Fruit fly (Drosophila melanogaster) whole organism, wandering third instar larva: ENCODE results near the gene CG13837.

Experiments used
- Hr78 ChIP-seq: fragments of >200 bp; optimal IDR thresholded peaks from 2 replicates; lab custom pipeline; 2017; ENCODE audit warnings: missing biosample characterization, missing genetic modification characterization
- Hr83 ChIP-seq: fragments of 200-300 bp; sonication (Bioruptor generic); optimal IDR thresholded peaks from 2 replicates; lab custom pipeline; 2016; ENCODE audit warnings: missing biosample characterization, mild to moderate bottlenecking, missing genetic modification characterization, moderate library complexity; ENCODE audit not compliant: poor library complexity, severe bottlenecking
- Vsx2 ChIP-seq: fragments of 200-300, 225-300 bp; sonication (Bioruptor generic); optimal IDR thresholded peaks from 2 replicates; lab custom pipeline; 2018; ENCODE audit warnings: missing biosample characterization, missing genetic modification characterization; ENCODE audit not compliant: partially characterized antibody
- ey ChIP-seq: fragments of 200-800 bp; sonication (Bioruptor generic); optimal IDR thresholded peaks from 2 replicates; lab custom pipeline; 2016; ENCODE audit warnings: missing biosample characterization, missing genetic modification characterization
- lola ChIP-seq: fragments of >200 bp; optimal IDR thresholded peaks from 2 replicates; lab custom pipeline; 2017; ENCODE audit warnings: missing biosample characterization, missing genetic modification characterization
- pan ChIP-seq: fragments of >200 bp; optimal IDR thresholded peaks from 2 replicates; lab custom pipeline; 2017
- psq ChIP-seq: fragments of 200-800 bp; sonication (Bioruptor generic); optimal IDR thresholded peaks from 3 replicates; lab custom pipeline; 2017; ENCODE audit warnings: missing biosample characterization, mild to moderate bottlenecking, missing genetic modification characterization, moderate library complexity
- rgr ChIP-seq: fragments of 200-800 bp; sonication (Bioruptor generic); optimal IDR thresholded peaks from 3 replicates; lab custom pipeline; 2016; ENCODE audit warnings: missing biosample characterization, mild to moderate bottlenecking, missing genetic modification characterization
- woc ChIP-seq: sonication (Bioruptor generic); optimal IDR thresholded peaks from 2 replicates; lab custom pipeline; 2016; ENCODE audit warnings: missing biosample characterization, mild to moderate bottlenecking, missing genetic modification characterization

DNA sequence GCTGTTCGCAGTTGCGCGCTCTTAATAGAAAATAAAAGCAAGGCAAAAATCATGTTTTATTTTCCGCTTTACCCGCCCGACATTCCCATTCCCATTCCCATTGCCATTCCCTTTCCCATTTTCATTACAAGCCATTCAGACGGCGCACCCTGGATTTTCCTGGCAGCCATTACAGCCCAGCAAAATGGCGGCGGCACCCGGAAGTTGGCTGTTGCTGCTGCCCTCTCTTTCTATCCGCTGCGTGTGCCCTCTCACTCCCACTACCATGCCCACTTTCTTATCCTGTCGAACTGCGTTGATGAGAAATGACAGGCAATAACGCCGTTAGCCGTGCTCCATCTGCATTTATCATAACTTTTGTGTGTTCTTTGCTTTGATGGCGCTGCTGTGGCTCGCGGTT, 44.5 kb downstream of the CG13837 start:
- TF ChIP-seq woc (GFP tag; lab: Kevin White, UChicago) (no peak), rgr (GFP tag; lab: Kevin White, UChicago) (no peak), pan (lab: Kevin White, UChicago) (no peak), Vsx2 (GFP tag; lab: Kevin White, UChicago) (no peak), ey (GFP tag; lab: Kevin White, UChicago) (no peak), Hr83 (GFP tag; lab: Kevin White, UChicago) (no peak), lola (GFP tag; lab: Kevin White, UChicago) (no peak), Hr78 (GFP tag; lab: Kevin White, UChicago) (no peak), psq (GFP tag; lab: Kevin White, UChicago) (no peak)
